Fruit fly (Drosophila melanogaster) Kc167 (cell line): ENCODE results near the gene Diap1.

Source experiments
- Myc ChIP-seq: fragments of >200 bp; optimal IDR thresholded peaks from 2 replicates; lab custom pipeline; 2017; ENCODE audit warnings: missing external identifiers
- h ChIP-seq: fragments of >200 bp; optimal IDR thresholded peaks from 3 replicates; lab custom pipeline; 2018; ENCODE audit warnings: missing external identifiers
- insv ChIP-seq: fragments of >200 bp; optimal IDR thresholded peaks from 3 replicates; lab custom pipeline; 2018; ENCODE audit warnings: missing external identifiers
- psq ChIP-seq: fragments of >200 bp; optimal IDR thresholded peaks from 2 replicates; lab custom pipeline; 2017; ENCODE audit warnings: missing external identifiers

- TF ChIP-seq psq (lab: Kevin White, UChicago) (no peak), insv (lab: Kevin White, UChicago) (no peak), h (lab: Kevin White, UChicago) (no peak), Myc (lab: Kevin White, UChicago) (no peak)
Observed at dm6 chr3L:16043045-16043781, 7.6 kb downstream of the Diap1 start.
